Fruit fly (Drosophila melanogaster) whole organism, embryonic: Measurements from ENCODE around the gene barr.

Experiments
- Ada2b ChIP-seq: fragments of 200-800 bp; sonication (Bioruptor generic); IDR thresholded peaks from 2 replicates; pipeline ENCODE4 v1.3.6; 2022; ENCODE audit warnings: missing biosample characterization, missing genetic modification characterization
- Aef1 ChIP-seq: fragments of 200-800 bp; sonication (Bioruptor generic); IDR thresholded peaks from 3 replicates; pipeline ENCODE4 v1.3.6; 2022; ENCODE audit warnings: missing biosample characterization, missing genetic modification characterization
- Atf6 ChIP-seq: fragments of 200-800 bp; sonication (Bioruptor generic); IDR thresholded peaks from 2 replicates; pipeline ENCODE4 v1.3.6; 2022; ENCODE audit warnings: missing biosample characterization, missing genetic modification characterization
- C15 ChIP-seq: fragments of 200-800 bp; sonication (Bioruptor generic); IDR thresholded peaks from 3 replicates; pipeline ENCODE4 v1.3.6; 2022; ENCODE audit warnings: missing biosample characterization, missing genetic modification characterization
- CG10543 ChIP-seq: fragments of 200-800 bp; sonication (Bioruptor generic); optimal IDR thresholded peaks from 3 replicates; lab custom pipeline; 2017; ENCODE audit warnings: missing biosample characterization, mild to moderate bottlenecking, missing genetic modification characterization, moderate library complexity
- CG11695 ChIP-seq: fragments of 200-800 bp; sonication (Bioruptor generic); IDR thresholded peaks from 3 replicates; pipeline ENCODE4 v1.3.6; 2022; ENCODE audit warnings: missing biosample characterization, missing genetic modification characterization
- CG12219 ChIP-seq: fragments of 200-800 bp; sonication (Bioruptor generic); optimal IDR thresholded peaks from 3 replicates; lab custom pipeline; 2018; ENCODE audit warnings: missing biosample characterization, mild to moderate bottlenecking, missing genetic modification characterization
- CG12236 ChIP-seq: fragments of 200-800 bp; sonication (Bioruptor generic); optimal IDR thresholded peaks from 2 replicates; lab custom pipeline; 2016; ENCODE audit warnings: missing biosample characterization, missing genetic modification characterization
- CG13123 ChIP-seq: fragments of 200-800 bp; sonication (Bioruptor generic); optimal IDR thresholded peaks from 2 replicates; lab custom pipeline; 2016; ENCODE audit warnings: missing biosample characterization, missing genetic modification characterization
- CG14965 ChIP-seq: fragments of 200-800 bp; sonication (Bioruptor generic); optimal IDR thresholded peaks from 2 replicates; lab custom pipeline; 2016; ENCODE audit warnings: missing biosample characterization, missing genetic modification characterization, borderline replicate concordance
- CG17361 ChIP-seq: fragments of 200-800 bp; sonication (Bioruptor generic); IDR thresholded peaks from 3 replicates; pipeline ENCODE4 v1.3.6; 2022; ENCODE audit warnings: missing biosample characterization, missing genetic modification characterization
- CG17912 ChIP-seq: fragments of 200-800 bp; sonication (Bioruptor generic); optimal IDR thresholded peaks from 2 replicates; lab custom pipeline; 2018; ENCODE audit warnings: missing biosample characterization, mild to moderate bottlenecking, missing genetic modification characterization
- CG18476 ChIP-seq: fragments of 200-800 bp; sonication (Bioruptor generic); optimal IDR thresholded peaks from 2 replicates; lab custom pipeline; 2016; ENCODE audit warnings: missing biosample characterization, mild to moderate bottlenecking, missing genetic modification characterization
- CG2202 ChIP-seq: fragments of 200-800 bp; sonication (Bioruptor generic); optimal IDR thresholded peaks from 2 replicates; lab custom pipeline; 2018; ENCODE audit warnings: missing biosample characterization, mild to moderate bottlenecking, missing genetic modification characterization
- CG2712 ChIP-seq: fragments of 200-800 bp; optimal IDR thresholded peaks from 3 replicates; lab custom pipeline; 2019; ENCODE audit warnings: missing biosample characterization, mild to moderate bottlenecking, missing genetic modification characterization, moderate library complexity
- CG2875 ChIP-seq: fragments of 200-800 bp; sonication (Bioruptor generic); optimal IDR thresholded peaks from 2 replicates; lab custom pipeline; 2017; ENCODE audit warnings: missing biosample characterization, mild to moderate bottlenecking, missing genetic modification characterization, missing genetic modification reagents
- CG31224 ChIP-seq: fragments of 200-800 bp; sonication (Bioruptor generic); IDR thresholded peaks from 2 replicates; pipeline ENCODE4 v1.3.6; 2022; ENCODE audit warnings: missing biosample characterization, missing genetic modification characterization
- CG31441 ChIP-seq: fragments of 200-800 bp; sonication (Bioruptor generic); IDR thresholded peaks from 2 replicates; pipeline ENCODE4 v1.3.6; 2022; ENCODE audit warnings: missing biosample characterization, missing genetic modification characterization
- CG34422 ChIP-seq: fragments of 200-800 bp; sonication (Bioruptor generic); IDR thresholded peaks from 3 replicates; pipeline ENCODE4 v1.3.6; 2022; ENCODE audit warnings: missing biosample characterization, missing genetic modification characterization
- CG4360 ChIP-seq: fragments of 200-800 bp; sonication (Bioruptor generic); IDR thresholded peaks from 2 replicates; pipeline ENCODE4 v1.3.6; 2022; ENCODE audit warnings: missing biosample characterization, missing genetic modification characterization
- CG43689 ChIP-seq: fragments of 200-800 bp; sonication (Bioruptor generic); IDR thresholded peaks from 2 replicates; pipeline ENCODE4 v1.3.6; 2022; ENCODE audit warnings: missing biosample characterization, missing genetic modification characterization
- CG7556 ChIP-seq: fragments of 200-800 bp; sonication (Bioruptor generic); optimal IDR thresholded peaks from 2 replicates; lab custom pipeline; 2017; ENCODE audit warnings: missing biosample characterization, mild to moderate bottlenecking, missing genetic modification characterization
- CTCF ChIP-seq: fragments of 200-800 bp; sonication (Bioruptor generic); optimal IDR thresholded peaks from 2 replicates; lab custom pipeline; 2017; ENCODE audit warnings: missing biosample characterization, mild to moderate bottlenecking, missing genetic modification characterization, moderate library complexity
- Fer3 ChIP-seq: fragments of 200-800 bp; sonication (Bioruptor generic); optimal IDR thresholded peaks from 2 replicates; lab custom pipeline; 2018; ENCODE audit warnings: missing biosample characterization, mild to moderate bottlenecking, missing genetic modification characterization, moderate library complexity
- Mad ChIP-seq: fragments of 200-800 bp; sonication (Bioruptor generic); optimal IDR thresholded peaks from 2 replicates; lab custom pipeline; 2016; ENCODE audit warnings: missing biosample characterization, missing genetic modification characterization
- Meics ChIP-seq: fragments of 200-800 bp; sonication (Bioruptor generic); optimal IDR thresholded peaks from 2 replicates; lab custom pipeline; 2017; ENCODE audit warnings: missing biosample characterization, mild to moderate bottlenecking, missing genetic modification characterization
- NC2β ChIP-seq: fragments of 200-800 bp; sonication (Bioruptor generic); optimal IDR thresholded peaks from 2 replicates; lab custom pipeline; 2016; ENCODE audit warnings: missing biosample characterization, missing genetic modification characterization
- ase ChIP-seq: fragments of 200-800 bp; sonication (Bioruptor generic); IDR thresholded peaks from 3 replicates; pipeline ENCODE4 v1.3.6; 2022; ENCODE audit warnings: missing biosample characterization, missing genetic modification characterization
- cg ChIP-seq: fragments of 200-800 bp; sonication (Bioruptor generic); optimal IDR thresholded peaks from 3 replicates; lab custom pipeline; 2019; ENCODE audit warnings: missing biosample characterization, mild to moderate bottlenecking, missing genetic modification characterization, moderate library complexity
- corto ChIP-seq: fragments of 200-800 bp; sonication (Bioruptor generic); optimal IDR thresholded peaks from 2 replicates; lab custom pipeline; 2016; ENCODE audit warnings: missing biosample characterization, mild to moderate bottlenecking, missing genetic modification characterization, moderate library complexity
- dpn ChIP-seq, 2 experiments: fragments of 200-800 bp; sonication (Bioruptor generic); optimal IDR thresholded peaks; 3 replicates each; lab custom pipeline; 2016; ENCODE audit warnings: missing biosample characterization in 2 of 2, missing genetic modification characterization in 2 of 2
- ems ChIP-seq: fragments of 200-800 bp; sonication (Bioruptor generic); optimal IDR thresholded peaks from 3 replicates; lab custom pipeline; 2016; ENCODE audit warnings: missing biosample characterization, missing genetic modification characterization
- fd96Cb ChIP-seq: fragments of 200-800 bp; sonication (Bioruptor generic); optimal IDR thresholded peaks from 2 replicates; lab custom pipeline; 2018; ENCODE audit warnings: missing biosample characterization, mild to moderate bottlenecking, missing genetic modification characterization, moderate library complexity
- h ChIP-seq: fragments of >200 bp; optimal IDR thresholded peaks from 2 replicates; lab custom pipeline; 2017
- ham ChIP-seq: fragments of 200-800 bp; sonication (Bioruptor generic); IDR thresholded peaks from 2 replicates; pipeline ENCODE4 v1.3.6; 2022; ENCODE audit warnings: missing biosample characterization, missing genetic modification characterization
- her ChIP-seq: fragments of 200-800 bp; sonication (Bioruptor generic); optimal IDR thresholded peaks from 2 replicates; lab custom pipeline; 2016; ENCODE audit warnings: missing biosample characterization, missing genetic modification characterization
- kni ChIP-seq: fragments of 200-800 bp; sonication (Bioruptor generic); optimal IDR thresholded peaks from 3 replicates; lab custom pipeline; 2017; ENCODE audit warnings: mild to moderate bottlenecking, missing biosample characterization, missing genetic modification reagents, missing genetic modification characterization
- knrl ChIP-seq: fragments of 200-800 bp; sonication (Bioruptor generic); IDR thresholded peaks from 3 replicates; pipeline ENCODE4 v1.3.6; 2022; ENCODE audit warnings: missing biosample characterization, missing genetic modification characterization; ENCODE audit not compliant: partially characterized antibody
- nmo ChIP-seq: fragments of 200-800 bp; sonication (Bioruptor generic); optimal IDR thresholded peaks from 2 replicates; lab custom pipeline; 2018; ENCODE audit warnings: missing biosample characterization, mild to moderate bottlenecking, missing genetic modification characterization, moderate library complexity
- onecut ChIP-seq: fragments of 200-800 bp; sonication (Bioruptor generic); IDR thresholded peaks from 2 replicates; pipeline ENCODE4 v1.3.6; 2022; ENCODE audit warnings: missing biosample characterization, missing genetic modification characterization
- pfk ChIP-seq: fragments of 200-800 bp; sonication (Bioruptor generic); optimal IDR thresholded peaks from 2 replicates; lab custom pipeline; 2018; ENCODE audit warnings: missing biosample characterization, mild to moderate bottlenecking, missing genetic modification characterization, moderate library complexity
- pho ChIP-seq: fragments of 200-800 bp; sonication (Bioruptor generic); optimal IDR thresholded peaks from 2 replicates; lab custom pipeline; 2016; ENCODE audit warnings: missing biosample characterization, missing genetic modification characterization
- prd ChIP-seq, 3 experiments: fragments of >200 bp in 2 of 3; fragments of 200-800 bp in 1 of 3; sonication (Bioruptor generic) in 1 of 3; optimal IDR thresholded peaks in 2 of 3; IDR thresholded peaks in 1 of 3; 2 replicates in 2 of 3; 3 replicates in 1 of 3; pipeline versions ENCODE4 v1.3.6 to Lab custom; 2017 to 2022; ENCODE audit warnings: missing biosample characterization in 1 of 3, missing genetic modification characterization in 1 of 3
- pum ChIP-seq: fragments of 200-800 bp; sonication (Bioruptor generic); optimal IDR thresholded peaks from 2 replicates; lab custom pipeline; 2016; ENCODE audit warnings: missing biosample characterization, missing genetic modification characterization
- ranshi ChIP-seq: fragments of 200-800 bp; sonication (Bioruptor generic); IDR thresholded peaks from 2 replicates; pipeline ENCODE4 v1.3.6; 2022; ENCODE audit warnings: missing biosample characterization, missing genetic modification characterization
- sim ChIP-seq: fragments of 200-800 bp; sonication (Bioruptor generic); IDR thresholded peaks from 2 replicates; pipeline ENCODE4 v1.3.6; 2022; ENCODE audit warnings: missing biosample characterization, missing genetic modification characterization
- tx ChIP-seq: fragments of 200-800 bp; sonication (Bioruptor generic); optimal IDR thresholded peaks from 2 replicates; lab custom pipeline; 2016; ENCODE audit warnings: missing biosample characterization, missing genetic modification characterization
- unc-4 ChIP-seq: fragments of 200-800 bp; sonication (Bioruptor generic); IDR thresholded peaks from 2 replicates; pipeline ENCODE4 v1.3.6; 2022; ENCODE audit warnings: missing biosample characterization, missing genetic modification characterization; ENCODE audit not compliant: partially characterized antibody
- unpg ChIP-seq: fragments of 200-800 bp; sonication (Bioruptor generic); optimal IDR thresholded peaks from 3 replicates; lab custom pipeline; 2018; ENCODE audit warnings: missing biosample characterization, mild to moderate bottlenecking, missing genetic modification characterization, moderate library complexity
- vfl ChIP-seq: fragments of 200-800 bp; sonication (Bioruptor generic); optimal IDR thresholded peaks from 2 replicates; lab custom pipeline; 2016; ENCODE audit warnings: missing biosample characterization, missing genetic modification characterization
- wek ChIP-seq: fragments of 200-800 bp; sonication (Bioruptor generic); optimal IDR thresholded peaks from 3 replicates; lab custom pipeline; 2018; ENCODE audit warnings: missing biosample characterization, mild to moderate bottlenecking, missing genetic modification characterization, moderate library complexity

barr gene

DNA sequence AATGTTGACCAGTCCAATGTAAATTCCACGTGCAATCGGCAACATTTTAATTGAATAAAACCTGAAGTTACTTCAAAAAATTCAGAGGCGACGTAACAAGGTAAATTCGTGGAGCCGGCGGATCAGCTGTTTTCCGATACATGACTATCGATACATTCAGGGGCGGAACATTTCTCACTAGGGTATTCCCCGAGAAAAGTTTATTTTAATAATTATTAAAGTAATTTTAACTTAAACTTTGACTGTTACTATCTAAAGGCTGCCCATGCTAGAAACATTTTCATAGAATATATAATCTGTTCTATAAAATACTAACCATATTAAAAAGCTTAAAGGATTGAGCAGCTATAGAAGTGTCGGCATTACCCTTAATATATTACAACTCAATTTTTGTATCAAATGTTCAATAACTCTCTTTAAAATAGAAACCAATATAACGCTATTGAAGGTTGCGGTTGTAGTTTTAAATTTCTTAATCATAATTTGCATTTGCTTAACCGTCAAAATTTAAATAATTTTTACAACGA lies 36.0 kb upstream of the barr start, which contains the start of the genes mRpS18B and Kua (continued):
- TF ChIP-seq CG13123 (no peak), CG12219 (GFP tag; lab: Kevin White, UChicago) (no peak), ranshi (GFP tag; lab: Robert Waterston, UW) (peak; percentile 57; the same call in 1 of the 2 replicates), pum (GFP tag; lab: Kevin White, UChicago) (no peak), CG2712 (tag; lab: Kevin White, UChicago) (peak; percentile 70), Mad (GFP tag; lab: Kevin White, UChicago) (peak; percentile 0), cg (GFP tag; lab: Kevin White, UChicago) (no peak), pfk (GFP tag; lab: Kevin White, UChicago) (no peak), CG12236 (GFP tag; lab: Kevin White, UChicago) (no peak), C15 (GFP tag; lab: Robert Waterston, UW) (no peak), CG2875 (no peak), CG11695 (GFP tag; lab: Robert Waterston, UW) (0 out of 3 replicates have a peak, but pooled peaks have one; percentile 11), dpn (GFP tag; optimal IDR thresholded peaks at IDR 0.05; lab: Kevin White, UChicago) (peak; percentile 44 to 53), Ada2b (GFP tag; lab: Robert Waterston, UW) (peak; percentile 60), ham (no peak), CG17361 (GFP tag; lab: Robert Waterston, UW) (peak; percentile 77), ase (GFP tag; lab: Robert Waterston, UW) (no peak), CG31441 (GFP tag; lab: Robert Waterston, UW) (peak; percentile 64), pho (no peak), prd (optimal IDR thresholded peaks at IDR 0.05; lab: Kevin White, UChicago) (no peak), prd (GFP tag; IDR thresholded peaks at IDR 0.05; lab: Robert Waterston, UW) (peak; percentile 72), CG18476 (GFP tag; lab: Kevin White, UChicago) (peak; percentile 45), unc-4 (peak; percentile 58), corto (GFP tag; lab: Kevin White, UChicago) (no peak), wek (GFP tag; lab: Kevin White, UChicago) (peak; percentile 49), Fer3 (tag; lab: Kevin White, UChicago) (peak; percentile 54), CG17912 (GFP tag; lab: Kevin White, UChicago) (no peak), CG34422 (GFP tag; lab: Robert Waterston, UW) (0 out of 3 replicates have a peak, but pooled peaks have one; percentile 54), kni (GFP tag; lab: Kevin White, UChicago) (no peak), nmo (GFP tag; lab: Kevin White, UChicago) (peak; percentile 65), CG2202 (tag; lab: Kevin White, UChicago) (no peak), her (GFP tag; lab: Kevin White, UChicago) (no peak), Meics (GFP tag; lab: Kevin White, UChicago) (peak; percentile 54), sim (GFP tag; lab: Robert Waterston, UW) (no peak), CG7556 (GFP tag; lab: Kevin White, UChicago) (peak; percentile 38), ems (GFP tag; lab: Kevin White, UChicago) (peak; percentile 10), unpg (GFP tag; lab: Kevin White, UChicago) (peak; percentile 62), CG31224 (GFP tag; lab: Robert Waterston, UW) (no peak), vfl (GFP tag; lab: Kevin White, UChicago) (no peak), NC2β (GFP tag; lab: Kevin White, UChicago) (no peak), knrl (GFP tag; lab: Robert Waterston, UW) (peak; percentile 71), CTCF (GFP tag; lab: Kevin White, UChicago) (no peak), onecut (GFP tag; lab: Robert Waterston, UW) (no peak), fd96Cb (tag; lab: Kevin White, UChicago) (peak; percentile 51), CG10543 (GFP tag; lab: Kevin White, UChicago) (peak; percentile 4), Atf6 (GFP tag; lab: Robert Waterston, UW) (no peak; the same call in 1 of the 2 replicates), Aef1 (GFP tag; lab: Robert Waterston, UW) (peak; percentile 51; the same call in 2 of the 3 replicates), tx (GFP tag; lab: Kevin White, UChicago) (no peak), CG43689 (GFP tag; lab: Robert Waterston, UW) (no peak), CG14965 (GFP tag; lab: Kevin White, UChicago) (no peak), CG4360 (GFP tag; lab: Robert Waterston, UW) (no peak), h (lab: Kevin White, UChicago) (no peak)
